Worm (Caenorhabditis elegans): Measurements from ENCODE around the gene F26G1.2.

DNA sequence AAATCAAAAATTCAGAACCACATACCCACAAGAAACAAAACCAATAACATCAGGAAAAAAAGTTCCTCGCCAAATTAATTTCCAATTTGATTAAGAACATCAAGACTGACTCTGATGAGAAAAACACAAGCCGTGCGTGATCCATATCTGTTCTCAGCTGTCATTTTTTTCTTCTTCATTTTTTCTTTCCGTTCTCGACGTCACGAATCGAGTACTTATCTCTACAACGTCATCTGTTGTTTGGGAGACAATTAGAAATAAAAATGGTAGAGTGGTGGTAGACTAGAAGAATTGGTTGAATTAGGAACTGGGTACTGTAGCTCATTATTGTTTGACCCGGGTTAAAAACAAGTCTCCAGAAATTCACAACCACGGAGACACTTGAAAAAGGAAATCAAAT is 1.9 kb upstream of the F26G1.2 start:
- TF ChIP-seq daf-12 (tag; optimal IDR thresholded peaks at IDR 0.05) = no peak
- TF ChIP-seq nhr-11 (tag; optimal IDR thresholded peaks at IDR 0.05) = no peak
- no peak for TF ChIP-seq ZK546.5 (tag; optimal IDR thresholded peaks at IDR 0.05)
- TF ChIP-seq ceh-82 (tag; optimal IDR thresholded peaks at IDR 0.05) = no peak
- TF ChIP-seq ceh-16 (tag; optimal IDR thresholded peaks at IDR 0.05) = no peak
- no peak for TF ChIP-seq fkh-10 (GFP tag; optimal IDR thresholded peaks at IDR 0.05)
- no peak for TF ChIP-seq ama-1 (optimal IDR thresholded peaks at IDR 0.05)
- TF ChIP-seq elt-3 (tag; optimal IDR thresholded peaks at IDR 0.05) = no peak
- TF ChIP-seq nhr-76 (tag; optimal IDR thresholded peaks at IDR 0.05) = no peak
- no peak for TF ChIP-seq aly-2 (tag; optimal IDR thresholded peaks at IDR 0.05)
- no peak for TF ChIP-seq skn-1 (tag; optimal IDR thresholded peaks at IDR 0.05)
- no peak for TF ChIP-seq nhr-23 (tag; optimal IDR thresholded peaks at IDR 0.05)
- no peak for TF ChIP-seq lin-39 (tag; optimal IDR thresholded peaks at IDR 0.05)
